Fruit fly (Drosophila melanogaster): Measurements from ENCODE around the gene vex.

DNA sequence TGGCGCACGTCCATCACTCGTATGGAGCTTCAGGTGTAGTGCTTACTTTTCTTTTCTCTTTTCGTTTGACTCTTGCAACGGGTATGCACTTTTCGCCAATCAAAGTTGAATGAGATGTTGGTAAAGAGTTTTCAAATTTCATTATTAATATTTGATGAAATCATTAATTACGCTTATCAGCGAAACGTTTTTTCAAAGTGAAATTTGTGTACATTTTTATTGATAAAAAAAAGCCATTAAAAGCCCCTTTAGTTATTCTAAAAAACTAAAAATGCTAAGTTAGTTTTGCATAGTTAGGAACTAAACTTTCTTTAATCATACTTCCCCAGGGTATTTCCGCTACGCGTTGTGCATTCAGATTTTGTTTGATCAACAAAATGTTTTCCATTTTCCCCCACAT, 86.5 kb downstream of the vex start:
- TF ChIP-seq CG11617 (GFP tag; optimal IDR thresholded peaks at IDR 0.05) (no peak), pad (GFP tag; optimal IDR thresholded peaks at IDR 0.05) (no peak), CG5204 (GFP tag; optimal IDR thresholded peaks at IDR 0.05) (no peak), CG14711 (tag; optimal IDR thresholded peaks at IDR 0.05) (no peak), tj (GFP tag; optimal IDR thresholded peaks at IDR 0.05) (no peak), cnc (optimal IDR thresholded peaks at IDR 0.05) (no peak), CG12768 (GFP tag; optimal IDR thresholded peaks at IDR 0.05) (no peak), CG7045 (GFP tag; optimal IDR thresholded peaks at IDR 0.05) (no peak), bab1 (GFP tag; optimal IDR thresholded peaks at IDR 0.05) (no peak)

All from whole organism, adult.